Worm (Caenorhabditis elegans) whole organism, mixed stage, embryonic: ENCODE data around the gene C30G7.4.

Source experiments
- bed-3 ChIP-seq: fragments of 200-800 bp; sonication (Bioruptor generic); optimal IDR thresholded peaks from 3 replicates; lab custom pipeline; 2018; ENCODE audit warnings: mild to moderate bottlenecking, missing genetic modification characterization, moderate library complexity, missing compliant biosample characterization
- elt-1 ChIP-seq: sonication (generic microtip); optimal IDR thresholded peaks from 2 replicates; lab custom pipeline; 2017; ENCODE audit warnings: missing genetic modification characterization, mild to moderate bottlenecking, missing compliant biosample characterization, antibody characterized with exemption, moderate library complexity, borderline replicate concordance; ENCODE audit not compliant: insufficient read depth
- hlh-1 ChIP-seq: fragments of 150-350 bp; optimal IDR thresholded peaks from 2 replicates; lab custom pipeline; 2014; ENCODE audit warnings: missing biosample characterization, missing genetic modification reagents, missing genetic modification characterization
- lin-13 ChIP-seq: fragments of 150-350 bp; optimal IDR thresholded peaks from 2 replicates; lab custom pipeline; 2014; ENCODE audit warnings: missing biosample characterization, missing genetic modification characterization
- nhr-237 ChIP-seq: fragments of 150-350 bp; optimal IDR thresholded peaks from 2 replicates; lab custom pipeline; 2014; ENCODE audit warnings: missing biosample characterization, missing genetic modification characterization
- pha-4 ChIP-seq: fragments of 150-350 bp; optimal IDR thresholded peaks from 2 replicates; lab custom pipeline; 2018; ENCODE audit warnings: missing biosample characterization, missing genetic modification reagents, missing genetic modification characterization

- TF ChIP-seq bed-3 (GFP tag; lab: Kevin White, UChicago) (no peak), pha-4 (tag; lab: Kevin White, UChicago) (no peak), nhr-237 (tag; lab: Kevin White, UChicago) (no peak), hlh-1 (no peak), elt-1 (no peak), lin-13 (tag; lab: Kevin White, UChicago) (no peak)
Measured at ce11 chrV:14948566-14948965, 1.6 kb upstream of the C30G7.4 start.
